Worm (Caenorhabditis elegans) whole organism, L2 larva: ENCODE measurements around the gene Y116A8C.38.
A peak's percentile ranks its signal among the peaks of the same experiment; 100 is the strongest.

Experiments used
- C34F6.9 ChIP-seq: fragments of 150-350 bp; optimal IDR thresholded peaks from 2 replicates; lab custom pipeline; 2014; ENCODE audit warnings: missing biosample characterization, missing genetic modification characterization
- F13H6.1 ChIP-seq: sonication (generic microtip); optimal IDR thresholded peaks from 2 replicates; lab custom pipeline; 2016; ENCODE audit warnings: missing genetic modification characterization, missing compliant biosample characterization
- R02D3.7 ChIP-seq: fragments of 150-350 bp; optimal IDR thresholded peaks from 2 replicates; lab custom pipeline; 2014; ENCODE audit warnings: missing biosample characterization, missing genetic modification characterization
- Y55F3AM.14 ChIP-seq: fragments of 200-800 bp; sonication (Bioruptor generic); optimal IDR thresholded peaks from 2 replicates; lab custom pipeline; 2018; ENCODE audit warnings: mild to moderate bottlenecking, missing genetic modification characterization, missing compliant biosample characterization
- alr-1 ChIP-seq: fragments of 150-350 bp; optimal IDR thresholded peaks from 2 replicates; lab custom pipeline; 2014; ENCODE audit warnings: missing biosample characterization, missing genetic modification characterization
- ama-1 ChIP-seq: fragments of 150-350 bp; optimal IDR thresholded peaks from 2 replicates; lab custom pipeline; 2018; ENCODE audit warnings: inconsistent platforms
- blmp-1 ChIP-seq: sonication (generic microtip); optimal IDR thresholded peaks from 2 replicates; lab custom pipeline; 2017; ENCODE audit warnings: missing genetic modification characterization, mild to moderate bottlenecking, missing compliant biosample characterization, antibody characterized with exemption, moderate library complexity; ENCODE audit not compliant: insufficient read depth
- ceh-82 ChIP-seq: fragments of 150-350 bp; optimal IDR thresholded peaks from 2 replicates; lab custom pipeline; 2014; ENCODE audit warnings: missing biosample characterization, missing genetic modification characterization
- crh-2 ChIP-seq: sonication (generic microtip); optimal IDR thresholded peaks from 2 replicates; lab custom pipeline; 2017; ENCODE audit warnings: missing biosample characterization, missing genetic modification characterization
- dmd-4 ChIP-seq: sonication (generic microtip); optimal IDR thresholded peaks from 2 replicates; lab custom pipeline; 2017; ENCODE audit warnings: missing biosample characterization, missing genetic modification characterization
- egl-27 ChIP-seq: sonication (generic microtip); optimal IDR thresholded peaks from 3 replicates; lab custom pipeline; 2017; ENCODE audit warnings: missing biosample characterization, missing genetic modification reagents, missing genetic modification characterization
- elt-1 ChIP-seq: fragments of 150-350 bp; optimal IDR thresholded peaks from 2 replicates; lab custom pipeline; 2014; ENCODE audit warnings: missing biosample characterization, missing genetic modification characterization
- elt-3 ChIP-seq: sonication (generic microtip); optimal IDR thresholded peaks from 2 replicates; lab custom pipeline; 2017; ENCODE audit warnings: missing biosample characterization, missing genetic modification characterization
- fos-1 ChIP-seq: fragments of 150-350 bp; optimal IDR thresholded peaks from 2 replicates; lab custom pipeline; 2014; ENCODE audit warnings: missing biosample characterization, missing genetic modification characterization
- gmeb-1 ChIP-seq: fragments of 150-350 bp; optimal IDR thresholded peaks from 2 replicates; lab custom pipeline; 2014; ENCODE audit warnings: missing biosample characterization, missing genetic modification characterization
- lin-11 ChIP-seq: fragments of 150-350 bp; sonication (generic microtip); optimal IDR thresholded peaks from 2 replicates; lab custom pipeline; 2014; ENCODE audit warnings: missing biosample characterization, missing genetic modification characterization, inconsistent platforms, mixed read lengths
- lin-13 ChIP-seq: fragments of 150-350 bp; optimal IDR thresholded peaks from 2 replicates; lab custom pipeline; 2014; ENCODE audit warnings: missing biosample characterization, missing genetic modification reagents, missing genetic modification characterization
- lin-39 ChIP-seq: fragments of 150-350 bp; optimal IDR thresholded peaks from 2 replicates; lab custom pipeline; 2014; ENCODE audit warnings: missing biosample characterization, missing genetic modification reagents, missing genetic modification characterization
- lsy-2 ChIP-seq, 2 experiments: fragments of 150-350 bp in 1 of 2; sonication (generic microtip) in 1 of 2; optimal IDR thresholded peaks; 2 replicates each; lab custom pipeline; 2014 to 2017; ENCODE audit warnings: missing biosample characterization in 2 of 2, missing genetic modification characterization in 2 of 2
- mab-5 ChIP-seq: fragments of 150-350 bp; optimal IDR thresholded peaks from 2 replicates; lab custom pipeline; 2014; ENCODE audit warnings: missing biosample characterization, missing genetic modification characterization
- mbf-1 ChIP-seq: sonication (generic microtip); optimal IDR thresholded peaks from 2 replicates; lab custom pipeline; 2017; ENCODE audit warnings: missing biosample characterization, missing genetic modification characterization
- mdl-1 ChIP-seq, 2 experiments: fragments of 150-350 bp in 1 of 2; sonication (generic microtip) in 1 of 2; optimal IDR thresholded peaks; 2 replicates each; lab custom pipeline; 2017; ENCODE audit warnings: missing biosample characterization in 2 of 2, missing genetic modification characterization in 2 of 2
- nhr-10 ChIP-seq: sonication (generic microtip); optimal IDR thresholded peaks from 2 replicates; lab custom pipeline; 2017; ENCODE audit warnings: missing biosample characterization, missing genetic modification characterization
- nhr-11 ChIP-seq: fragments of 150-350 bp; optimal IDR thresholded peaks from 2 replicates; lab custom pipeline; 2014; ENCODE audit warnings: missing biosample characterization, missing genetic modification characterization
- nhr-21 ChIP-seq: fragments of 150-350 bp; optimal IDR thresholded peaks from 2 replicates; lab custom pipeline; 2014; ENCODE audit warnings: missing biosample characterization, missing genetic modification characterization
- nhr-23 ChIP-seq: fragments of 150-350 bp; optimal IDR thresholded peaks from 2 replicates; lab custom pipeline; 2014; ENCODE audit warnings: missing biosample characterization, missing genetic modification reagents, missing genetic modification characterization
- nhr-237 ChIP-seq: fragments of 150-350 bp; optimal IDR thresholded peaks from 2 replicates; lab custom pipeline; 2014; ENCODE audit warnings: missing biosample characterization, missing genetic modification characterization
- nhr-25 ChIP-seq: fragments of 150-350 bp; sonication (generic microtip); optimal IDR thresholded peaks from 3 replicates; lab custom pipeline; 2014; ENCODE audit warnings: missing biosample characterization, missing genetic modification characterization
- nhr-6 ChIP-seq: fragments of 150-350 bp; optimal IDR thresholded peaks from 2 replicates; lab custom pipeline; 2014; ENCODE audit warnings: missing biosample characterization, missing genetic modification characterization
- nhr-77 ChIP-seq: fragments of 150-350 bp; optimal IDR thresholded peaks from 2 replicates; lab custom pipeline; 2014; ENCODE audit warnings: missing biosample characterization, missing genetic modification characterization
- peb-1 ChIP-seq: fragments of 150-350 bp; optimal IDR thresholded peaks from 2 replicates; lab custom pipeline; 2014; ENCODE audit warnings: missing biosample characterization, missing genetic modification characterization
- sem-4 ChIP-seq: fragments of 150-350 bp; optimal IDR thresholded peaks from 2 replicates; lab custom pipeline; 2014; ENCODE audit warnings: missing biosample characterization, missing genetic modification reagents, missing genetic modification characterization
- skn-1 ChIP-seq: sonication (generic microtip); optimal IDR thresholded peaks from 2 replicates; lab custom pipeline; 2017; ENCODE audit warnings: missing biosample characterization, missing genetic modification characterization
- sma-3 ChIP-seq: sonication (generic microtip); optimal IDR thresholded peaks from 2 replicates; lab custom pipeline; 2016; ENCODE audit warnings: missing genetic modification reagents, missing genetic modification characterization, missing compliant biosample characterization
- sma-9 ChIP-seq, 2 experiments: fragments of 150-350 bp in 1 of 2; sonication (generic microtip) in 1 of 2; optimal IDR thresholded peaks; 2 replicates each; lab custom pipeline; 2014 to 2016; ENCODE audit warnings: missing genetic modification characterization in 2 of 2, mild to moderate bottlenecking in 1 of 2, missing biosample characterization in 1 of 2, missing compliant biosample characterization in 1 of 2, missing genetic modification reagents in 1 of 2, moderate library complexity in 1 of 2
- snpc-4 ChIP-seq: fragments of 150-350 bp; optimal IDR thresholded peaks from 2 replicates; lab custom pipeline; 2014; ENCODE audit warnings: missing biosample characterization, missing genetic modification characterization
- unc-39 ChIP-seq: fragments of 150-350 bp; optimal IDR thresholded peaks from 2 replicates; lab custom pipeline; 2014; ENCODE audit warnings: missing biosample characterization, missing genetic modification characterization
- unc-55 ChIP-seq: fragments of 150-350 bp; sonication (generic microtip); optimal IDR thresholded peaks from 3 replicates; lab custom pipeline; 2014; ENCODE audit warnings: missing biosample characterization, missing genetic modification reagents, missing genetic modification characterization
- unc-62 ChIP-seq: fragments of 150-350 bp; optimal IDR thresholded peaks from 2 replicates; lab custom pipeline; 2014; ENCODE audit warnings: missing biosample characterization, missing genetic modification reagents, missing genetic modification characterization
- zag-1 ChIP-seq: fragments of 150-350 bp; optimal IDR thresholded peaks from 2 replicates; lab custom pipeline; 2014; ENCODE audit warnings: missing biosample characterization, missing genetic modification characterization
- ztf-11 ChIP-seq: sonication (generic microtip); optimal IDR thresholded peaks from 2 replicates; lab custom pipeline; 2017; ENCODE audit warnings: missing biosample characterization, missing genetic modification characterization

Y116A8C.38 gene

DNA sequence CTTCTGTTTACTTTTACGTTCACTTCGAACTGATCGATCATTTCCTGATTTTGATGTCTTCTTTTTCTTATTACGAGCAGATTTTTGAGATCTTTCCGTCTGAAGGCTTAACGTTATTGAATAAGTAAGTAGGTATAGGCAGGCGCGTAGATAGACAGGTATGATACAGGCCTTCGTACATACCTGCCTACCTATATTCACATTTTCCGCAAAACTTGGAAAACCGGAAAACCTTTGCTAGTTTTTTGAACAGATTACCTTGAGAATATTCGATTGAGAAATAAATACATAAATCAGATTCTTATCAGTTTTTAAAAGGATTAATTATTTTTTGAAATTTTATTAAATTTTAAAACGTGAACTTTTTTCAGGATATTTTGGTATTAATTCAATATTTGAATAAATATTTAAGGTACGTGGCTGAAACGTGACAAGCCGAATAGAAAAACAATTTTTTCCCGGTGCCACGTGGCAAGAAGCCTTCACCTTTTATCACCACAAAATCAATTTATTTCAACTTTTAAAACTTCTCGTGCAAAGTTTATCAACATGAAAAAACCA is at the start of gene Y116A8C.38, which contains the start of gene Y116A8C.37:
Y116A8C.38 (plus strand) TSS at position 511 of the 561 bp plus-strand sequence.
Y116A8C.37 (minus strand) TSS at position 101 of the 561 bp plus-strand sequence.
- TF ChIP-seq skn-1 (tag; lab: Kevin White, UChicago) (no peak), blmp-1 (tag; lab: Kevin White, UChicago) (no peak), elt-3 (tag; lab: Kevin White, UChicago) (no peak), unc-55 (no peak), mab-5 (tag; lab: Kevin White, UChicago) (no peak), C34F6.9 (tag; lab: Kevin White, UChicago) (no peak), nhr-25 (tag; lab: Kevin White, UChicago) (no peak), nhr-77 (tag; lab: Kevin White, UChicago) (no peak), sma-3 (GFP tag; lab: Kevin White, UChicago) (no peak), R02D3.7 (tag; lab: Kevin White, UChicago) (no peak), unc-39 (tag; lab: Kevin White, UChicago) (no peak)

DNA sequence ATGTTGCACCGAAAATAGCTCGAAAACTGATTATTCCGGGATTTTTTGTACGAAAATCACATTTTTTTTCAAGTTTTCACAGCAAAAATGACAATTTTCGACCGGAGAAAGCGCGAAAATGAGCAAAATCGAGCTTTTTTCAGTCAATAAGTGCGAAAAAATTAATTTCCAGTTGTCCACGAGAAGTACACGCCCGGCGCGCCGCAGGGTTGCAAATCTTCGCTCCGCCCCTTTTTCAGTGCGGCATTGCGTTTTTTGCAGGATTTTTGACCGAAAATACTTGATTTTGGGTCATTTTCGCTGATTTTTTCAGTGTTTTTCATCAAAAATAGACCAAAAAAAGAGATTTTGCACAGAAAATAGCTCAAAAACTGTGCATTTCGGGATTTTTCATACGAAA is 47.0 kb upstream of the Y116A8C.38 start:
- no peak for TF ChIP-seq nhr-21
- TF ChIP-seq C34F6.9 (tag; lab: Kevin White, UChicago) = no peak
- TF ChIP-seq snpc-4 = no peak
- TF ChIP-seq mbf-1 (tag; lab: Kevin White, UChicago) = no peak
- TF ChIP-seq nhr-25 (tag; lab: Kevin White, UChicago) = no peak
- TF ChIP-seq F13H6.1 (tag; lab: Kevin White, UChicago) = no peak
- TF ChIP-seq unc-55 = peak; percentile 40
- peak in 1 of 2 experiments; percentile 15 for TF ChIP-seq lsy-2 (tag; optimal IDR thresholded peaks at IDR 0.05; lab: Kevin White, UChicago)
- TF ChIP-seq unc-39 (tag; lab: Kevin White, UChicago) = no peak

DNA sequence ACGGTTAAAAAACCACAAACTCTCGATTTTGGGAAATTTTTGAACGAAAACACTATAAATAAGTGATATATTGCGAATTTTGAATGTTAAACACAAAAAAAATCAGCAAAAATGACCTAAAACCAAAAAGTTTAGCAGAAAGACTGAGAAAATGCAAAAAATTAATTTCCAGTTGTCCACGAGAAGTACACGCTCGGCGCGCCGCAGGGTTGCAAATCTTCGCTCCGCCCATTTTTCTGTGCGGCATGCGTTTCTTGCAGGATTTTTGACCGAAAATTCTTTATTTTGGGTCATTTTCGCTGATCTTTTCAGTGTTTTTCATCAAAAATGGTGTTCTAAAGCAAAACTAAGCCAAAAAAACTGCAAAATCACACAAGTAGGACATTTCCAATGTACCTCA is 46.5 kb upstream of the Y116A8C.38 start:
- TF ChIP-seq sem-4 (no peak), lin-39 (no peak), peb-1 (tag; lab: Kevin White, UChicago) (no peak), Y55F3AM.14 (GFP tag; lab: Kevin White, UChicago) (no peak), mbf-1 (tag; lab: Kevin White, UChicago) (no peak), nhr-10 (tag; lab: Kevin White, UChicago) (no peak), ztf-11 (tag; lab: Kevin White, UChicago) (no peak), lin-11 (tag; lab: Kevin White, UChicago) (no peak), skn-1 (tag; lab: Kevin White, UChicago) (no peak), nhr-237 (tag; lab: Kevin White, UChicago) (no peak), egl-27 (tag; lab: Kevin White, UChicago) (no peak), sma-9 (GFP tag; optimal IDR thresholded peaks at IDR 0.05; lab: Kevin White, UChicago) (no peak), sma-9 (tag; optimal IDR thresholded peaks at IDR 0.05; lab: Kevin White, UChicago) (no peak), nhr-23 (tag; lab: Kevin White, UChicago) (no peak), nhr-11 (tag; lab: Kevin White, UChicago) (no peak), nhr-25 (tag; lab: Kevin White, UChicago) (no peak)

DNA sequence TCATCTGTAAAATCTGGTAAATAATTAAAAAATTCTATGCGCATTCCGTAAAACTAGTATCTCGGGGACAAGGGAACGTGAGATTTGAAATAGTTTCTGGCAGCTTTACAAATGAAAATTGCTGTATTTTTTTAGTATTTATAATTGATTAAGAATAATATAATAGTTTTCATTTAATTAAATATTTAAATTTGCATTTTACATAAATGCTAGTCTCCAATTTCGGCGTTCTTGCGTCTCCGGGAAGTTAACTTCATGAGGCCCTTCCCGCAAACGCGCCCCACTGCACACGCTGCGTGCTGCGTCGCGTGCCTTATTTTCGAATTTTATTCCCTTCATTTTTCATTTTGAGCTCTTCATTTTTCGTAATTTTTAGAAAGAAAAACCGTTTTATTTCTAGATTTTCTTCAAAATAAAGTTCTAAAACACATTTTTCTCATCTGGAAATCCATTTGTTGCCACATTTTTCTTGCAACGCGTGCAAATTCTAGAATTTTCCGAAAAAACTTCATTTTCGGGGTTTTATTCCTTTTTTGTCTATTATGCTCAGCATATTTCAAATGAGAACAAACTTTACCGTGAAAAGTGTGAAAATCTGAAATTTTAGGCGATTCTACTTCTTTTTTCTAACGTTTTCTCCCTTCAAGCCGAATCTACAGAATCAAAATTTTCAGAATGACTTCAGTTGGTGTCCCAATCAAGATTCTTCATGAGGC is 43.8 kb upstream of the Y116A8C.38 start, which contains the start of the genes snx-13 and snr-1:
snx-13 (minus strand) TSS at position 55 of the 716 bp plus-strand sequence.
snr-1 (plus strand) TSS at position 666 of the 716 bp plus-strand sequence.
- peak; percentile 90 for TF ChIP-seq sma-3 (GFP tag; lab: Kevin White, UChicago)
- peak; percentile 32 for TF ChIP-seq sem-4
- TF ChIP-seq Y55F3AM.14 (GFP tag; lab: Kevin White, UChicago) = peak; percentile 41
- TF ChIP-seq mdl-1 (tag; optimal IDR thresholded peaks at IDR 0.05; lab: Kevin White, UChicago) = peak in 1 of 2 experiments; percentile 61
- TF ChIP-seq fos-1 (tag; lab: Kevin White, UChicago) = peak; percentile 57
- TF ChIP-seq C34F6.9 (tag; lab: Kevin White, UChicago) = peak; percentile 80
- TF ChIP-seq nhr-237 (tag; lab: Kevin White, UChicago) = no peak
- peak; percentile 46 to 82 for TF ChIP-seq lsy-2 (tag; optimal IDR thresholded peaks at IDR 0.05; lab: Kevin White, UChicago)
- no peak for TF ChIP-seq elt-3 (tag; lab: Kevin White, UChicago)
- no peak for TF ChIP-seq elt-1
- peak; percentile 75 for TF ChIP-seq F13H6.1 (tag; lab: Kevin White, UChicago)
- peak; percentile 59 for TF ChIP-seq crh-2
- peak; percentile 61 for TF ChIP-seq snpc-4
- TF ChIP-seq ztf-11 (tag; lab: Kevin White, UChicago) = no peak
- TF ChIP-seq nhr-10 (tag; lab: Kevin White, UChicago) = no peak
- TF ChIP-seq peb-1 (tag; lab: Kevin White, UChicago) = no peak
- peak; percentile 53 for TF ChIP-seq gmeb-1
- TF ChIP-seq zag-1 (tag; lab: Kevin White, UChicago) = no peak
- no peak for TF ChIP-seq nhr-6
- peak; percentile 71 for TF ChIP-seq lin-11 (tag; lab: Kevin White, UChicago)
- no peak for TF ChIP-seq dmd-4 (tag; lab: Kevin White, UChicago)
- TF ChIP-seq skn-1 (tag; lab: Kevin White, UChicago) = no peak
- TF ChIP-seq unc-55 = peak; percentile 80
- no peak for TF ChIP-seq ama-1 (lab: Kevin White, UChicago)
- no peak for TF ChIP-seq egl-27 (tag; lab: Kevin White, UChicago)
- TF ChIP-seq lin-13 (GFP tag; lab: Kevin White, UChicago) = peak; percentile 87
- peak; percentile 71 for TF ChIP-seq nhr-21
- TF ChIP-seq mab-5 (tag; lab: Kevin White, UChicago) = no peak
- no peak for TF ChIP-seq unc-39 (tag; lab: Kevin White, UChicago)
- TF ChIP-seq ceh-82 = peak; percentile 63
- TF ChIP-seq unc-62 (GFP tag; lab: Kevin White, UChicago) = no peak
- no peak for TF ChIP-seq alr-1 (tag; lab: Kevin White, UChicago)
- TF ChIP-seq lin-39 = no peak
